Worm (Caenorhabditis elegans): ENCODE results near the gene F20H11.4.

Gene F20H11.4

DNA sequence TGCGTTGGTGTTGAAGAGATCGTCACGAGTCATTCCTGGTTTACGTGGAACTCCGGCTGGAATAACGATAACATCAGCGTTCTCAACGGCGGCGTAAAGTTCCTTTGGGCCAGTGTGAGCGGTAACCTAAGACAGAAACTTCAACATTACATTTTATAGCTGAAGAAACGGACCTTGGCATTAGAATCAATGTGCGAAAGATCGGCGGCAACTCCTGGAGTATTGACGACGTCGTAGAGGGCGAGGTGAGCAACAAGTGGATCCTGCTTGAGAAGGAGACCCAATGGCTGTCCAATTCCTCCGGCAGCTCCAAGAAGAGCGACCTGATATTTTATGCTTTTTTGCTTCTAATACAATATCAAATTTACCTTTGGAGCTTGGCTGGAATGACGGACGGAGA is 776 bp upstream of the F20H11.4 start:
- TF ChIP-seq pes-1 (GFP tag; IDR thresholded peaks at IDR 0.05), result no peak
- TF ChIP-seq tbx-37 (GFP tag; conservative IDR thresholded peaks at IDR 0.05), result no peak
- no peak for TF ChIP-seq B0310.2 (tag; optimal IDR thresholded peaks at IDR 0.05)
- TF ChIP-seq sea-1 (GFP tag; conservative IDR thresholded peaks at IDR 0.05), result no peak
- TF ChIP-seq tbx-11 (GFP tag; IDR thresholded peaks at IDR 0.05), result no peak
- no peak for TF ChIP-seq hmbx-1 (tag; optimal IDR thresholded peaks at IDR 0.05)
- no peak for TF ChIP-seq flt-1 (GFP tag; IDR thresholded peaks at IDR 0.05)
- TF ChIP-seq ceh-13 (GFP tag; optimal IDR thresholded peaks at IDR 0.05), result no peak

DNA sequence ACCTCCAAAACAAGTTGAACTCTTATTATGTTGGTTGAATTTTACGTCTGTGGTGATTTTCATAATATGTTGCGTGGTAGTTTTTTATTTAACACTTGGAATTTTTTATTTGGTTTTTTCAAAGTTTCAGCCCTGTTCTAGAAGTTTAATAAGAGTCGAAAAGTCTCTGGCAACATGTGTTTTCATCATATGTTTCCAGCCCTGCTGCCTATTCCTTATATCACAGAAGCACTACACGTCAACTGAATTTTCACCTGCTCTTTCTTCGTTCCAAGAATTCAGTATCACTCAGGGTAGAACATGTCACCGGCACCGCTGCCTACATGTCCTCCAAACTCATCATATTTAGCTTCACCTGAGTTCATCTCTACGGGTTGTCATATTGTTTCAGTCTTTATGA is 2.1 kb downstream of the F20H11.4 start, which contains the start of gene srh-40:
Gene srh-40 (plus strand): TSS at position 301 of the 400 bp plus-strand sequence.
- TF ChIP-seq aly-1 (tag; optimal IDR thresholded peaks at IDR 0.05) (no peak), tbx-11 (GFP tag; IDR thresholded peaks at IDR 0.05) (no peak), scrt-1 (GFP tag; IDR thresholded peaks at IDR 0.05) (no peak), B0310.2 (tag; optimal IDR thresholded peaks at IDR 0.05) (no peak), ceh-13 (GFP tag; optimal IDR thresholded peaks at IDR 0.05) (no peak), sea-1 (GFP tag; conservative IDR thresholded peaks at IDR 0.05) (no peak), hmg-4 (GFP tag; optimal IDR thresholded peaks at IDR 0.05) (no peak), ceh-36 (tag; optimal IDR thresholded peaks at IDR 0.05) (no peak), ets-7 (tag; optimal IDR thresholded peaks at IDR 0.05) (no peak), hnd-1 (tag; optimal IDR thresholded peaks at IDR 0.05) (no peak), pes-1 (GFP tag; IDR thresholded peaks at IDR 0.05) (no peak), hmbx-1 (tag; optimal IDR thresholded peaks at IDR 0.05) (no peak), tra-4 (tag; optimal IDR thresholded peaks at IDR 0.05) (no peak), ama-1 (optimal IDR thresholded peaks at IDR 0.05) (no peak), flt-1 (GFP tag; IDR thresholded peaks at IDR 0.05) (no peak), tbx-37 (GFP tag; conservative IDR thresholded peaks at IDR 0.05) (no peak), F13C5.2 (tag; optimal IDR thresholded peaks at IDR 0.05) (no peak)

DNA sequence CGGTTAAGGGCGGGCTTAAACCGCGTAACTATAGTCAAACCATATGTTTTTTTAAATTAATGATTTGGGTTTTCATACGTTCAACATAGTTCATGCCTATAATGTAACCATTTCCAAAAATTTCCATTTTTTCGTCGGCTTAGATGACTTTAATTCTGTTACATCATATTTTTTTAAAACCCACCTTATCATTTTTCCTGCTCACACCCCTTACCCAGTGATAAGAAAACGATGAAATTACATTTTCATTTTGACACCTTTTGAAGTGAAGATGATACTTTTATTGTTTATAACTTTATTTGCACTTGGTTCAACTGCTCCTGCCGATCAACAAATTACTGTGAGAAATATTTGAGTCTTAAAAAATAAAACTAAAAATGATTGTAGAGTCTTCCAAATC is 3.9 kb downstream of the F20H11.4 start, which contains the start of gene ctsa-4.2:
Gene ctsa-4.2 (plus strand): TSS at position 247 of the 400 bp plus-strand sequence.
- no peak for TF ChIP-seq scrt-1 (GFP tag; IDR thresholded peaks at IDR 0.05)

DNA sequence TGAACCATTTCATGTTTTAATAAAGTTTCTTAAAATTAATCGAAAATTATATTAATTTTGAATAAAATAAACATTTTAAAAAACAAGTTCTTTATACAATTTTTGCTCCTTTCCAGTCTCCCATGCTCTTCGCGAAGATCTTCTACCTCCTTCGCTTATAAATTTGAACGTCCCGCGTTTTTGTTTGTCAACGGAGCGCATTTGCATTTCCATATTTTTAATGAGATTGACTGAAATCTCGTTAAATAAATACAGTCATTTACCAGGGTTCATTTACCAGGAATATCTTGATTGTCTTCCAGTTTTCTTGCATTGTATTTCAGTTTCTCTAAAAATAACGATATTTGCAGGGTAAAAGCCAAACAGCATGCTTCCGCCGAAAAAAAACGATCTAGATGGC is 6.6 kb downstream of the F20H11.4 start, which contains the start of gene cmtr-2:
Gene cmtr-2 (plus strand): TSS at position 351 of the 400 bp plus-strand sequence.
- peak; percentile 11 for TF ChIP-seq F13C5.2 (tag; optimal IDR thresholded peaks at IDR 0.05)
- no peak for TF ChIP-seq scrt-1 (GFP tag; IDR thresholded peaks at IDR 0.05)

DNA sequence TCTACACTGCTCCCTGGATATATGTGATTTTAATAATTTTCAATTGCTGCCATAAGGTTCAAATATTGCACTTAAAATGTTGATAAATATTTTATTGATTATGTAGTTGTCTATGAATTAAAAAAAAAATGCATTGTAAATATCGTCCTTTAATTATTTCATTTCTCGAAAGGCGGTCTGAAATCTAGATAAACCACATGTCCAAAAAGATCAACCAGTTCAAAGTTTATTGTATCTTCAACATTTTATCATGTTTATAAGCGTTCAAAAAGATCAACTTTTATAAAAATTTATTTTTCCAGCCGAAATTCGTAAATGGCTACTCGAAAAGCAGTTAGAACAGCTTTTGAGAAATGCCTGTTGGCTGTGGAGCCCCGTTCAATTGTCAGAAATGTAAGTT is 11.5 kb downstream of the F20H11.4 start, which contains the start of gene C13B9.2:
Gene C13B9.2 (plus strand): TSS at position 301 of the 400 bp plus-strand sequence.
- TF ChIP-seq pes-1 (GFP tag; IDR thresholded peaks at IDR 0.05), result no peak
- no peak for TF ChIP-seq sea-1 (GFP tag; conservative IDR thresholded peaks at IDR 0.05)

DNA sequence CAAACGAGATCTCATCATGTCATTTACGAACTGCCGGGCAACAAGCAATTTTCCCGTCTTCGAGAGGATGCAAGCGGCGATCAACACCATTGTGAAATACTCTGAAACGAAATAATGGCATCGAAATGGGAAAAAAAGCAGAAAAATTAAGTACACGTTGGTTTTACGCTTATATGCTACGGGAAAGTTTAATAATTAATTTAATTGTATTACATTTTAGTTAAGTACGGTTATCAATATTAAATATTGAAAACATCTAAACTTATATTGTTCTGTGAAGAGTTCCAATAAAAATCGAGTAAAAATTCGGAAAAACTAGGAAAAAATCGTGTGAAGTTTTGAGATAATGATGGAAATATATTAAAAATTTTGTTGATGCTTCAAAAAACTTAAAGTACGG is 16.4 kb downstream of the F20H11.4 start, which contains the start of gene copd-1:
Gene copd-1 (minus strand): TSS at position 101 of the 400 bp plus-strand sequence.
- TF ChIP-seq ceh-13 (GFP tag; optimal IDR thresholded peaks at IDR 0.05) (no peak), ama-1 (optimal IDR thresholded peaks at IDR 0.05) (no peak), hmg-4 (GFP tag; optimal IDR thresholded peaks at IDR 0.05) (no peak), tbx-11 (GFP tag; IDR thresholded peaks at IDR 0.05) (no peak), scrt-1 (GFP tag; IDR thresholded peaks at IDR 0.05) (no peak), B0310.2 (tag; optimal IDR thresholded peaks at IDR 0.05) (no peak), tbx-37 (GFP tag; conservative IDR thresholded peaks at IDR 0.05) (no peak), hmbx-1 (tag; optimal IDR thresholded peaks at IDR 0.05) (no peak), pes-1 (GFP tag; IDR thresholded peaks at IDR 0.05) (no peak), ets-7 (tag; optimal IDR thresholded peaks at IDR 0.05) (no peak), F13C5.2 (tag; optimal IDR thresholded peaks at IDR 0.05) (no peak), sea-1 (GFP tag; conservative IDR thresholded peaks at IDR 0.05) (no peak), flt-1 (GFP tag; IDR thresholded peaks at IDR 0.05) (no peak), aly-1 (tag; optimal IDR thresholded peaks at IDR 0.05) (no peak), ceh-36 (tag; optimal IDR thresholded peaks at IDR 0.05) (no peak), hnd-1 (tag; optimal IDR thresholded peaks at IDR 0.05) (no peak), tra-4 (tag; optimal IDR thresholded peaks at IDR 0.05) (no peak)

DNA sequence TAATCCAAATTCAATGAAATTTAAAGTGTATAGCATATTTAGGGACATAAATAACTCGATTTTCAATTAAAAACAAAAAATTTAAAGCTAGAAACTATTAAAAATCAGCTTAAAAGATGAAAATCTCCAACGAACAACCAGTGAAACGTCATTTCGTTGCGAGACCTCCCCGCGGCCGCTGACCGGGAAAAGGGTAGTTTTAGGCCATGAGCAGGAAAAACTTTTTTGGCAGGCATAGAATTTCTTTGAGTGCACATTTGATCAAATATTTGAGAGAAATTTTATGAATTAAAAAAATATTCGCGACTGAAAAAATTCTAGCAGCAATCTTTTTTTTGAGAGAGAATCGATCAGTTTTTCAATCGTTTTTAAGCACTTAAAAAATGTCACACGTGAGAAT is 16.9 kb downstream of the F20H11.4 start:
- TF ChIP-seq hnd-1 (tag; optimal IDR thresholded peaks at IDR 0.05) (no peak), hmbx-1 (tag; optimal IDR thresholded peaks at IDR 0.05) (no peak), ets-7 (tag; optimal IDR thresholded peaks at IDR 0.05) (no peak), F13C5.2 (tag; optimal IDR thresholded peaks at IDR 0.05) (no peak), ceh-13 (GFP tag; optimal IDR thresholded peaks at IDR 0.05) (no peak), pes-1 (GFP tag; IDR thresholded peaks at IDR 0.05) (no peak), flt-1 (GFP tag; IDR thresholded peaks at IDR 0.05) (no peak), B0310.2 (tag; optimal IDR thresholded peaks at IDR 0.05) (no peak), hmg-4 (GFP tag; optimal IDR thresholded peaks at IDR 0.05) (no peak)

DNA sequence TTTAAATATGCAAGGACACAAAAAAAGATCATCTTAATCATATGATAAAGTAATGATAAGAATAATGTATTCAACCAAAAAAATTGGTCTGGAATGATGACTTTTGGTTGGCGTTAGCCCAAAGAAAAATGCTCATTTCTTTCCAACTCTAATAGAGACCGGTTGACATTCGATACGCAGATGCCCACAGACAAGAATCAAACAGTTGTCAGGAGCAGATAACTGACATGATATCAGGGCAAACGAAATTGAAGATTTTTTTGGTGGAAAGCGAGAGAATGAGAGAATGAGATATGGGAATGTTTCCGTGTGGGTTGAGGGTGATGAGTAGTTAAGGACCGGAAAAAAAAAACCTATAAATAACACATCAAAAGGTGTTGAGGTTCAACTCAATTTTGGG is 30.6 kb downstream of the F20H11.4 start:
- no peak for TF ChIP-seq F13C5.2 (tag; optimal IDR thresholded peaks at IDR 0.05)
- no peak for TF ChIP-seq ama-1 (optimal IDR thresholded peaks at IDR 0.05)
- TF ChIP-seq ets-7 (tag; optimal IDR thresholded peaks at IDR 0.05), result no peak
- TF ChIP-seq hmbx-1 (tag; optimal IDR thresholded peaks at IDR 0.05), result no peak
- no peak for TF ChIP-seq tra-4 (tag; optimal IDR thresholded peaks at IDR 0.05)

DNA sequence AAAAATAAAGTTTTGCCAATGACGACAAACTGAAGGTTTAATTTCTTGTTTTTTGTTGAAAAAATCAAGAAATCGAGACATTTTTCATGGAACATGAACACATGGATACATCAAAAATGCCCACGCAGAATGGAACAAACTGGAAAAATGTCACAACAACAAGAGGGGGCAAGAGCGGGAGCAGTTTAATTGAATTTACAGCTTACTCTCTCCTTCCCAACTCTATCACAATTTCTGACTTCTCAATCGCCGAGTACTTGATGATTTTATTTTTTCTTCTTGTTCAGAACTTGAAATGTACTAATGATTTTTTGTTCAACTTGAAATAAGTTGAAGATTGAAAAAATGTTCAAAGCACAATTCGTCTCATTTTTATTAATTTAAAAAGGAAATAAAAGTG is 36.9 kb downstream of the F20H11.4 start:
- TF ChIP-seq tbx-11 (GFP tag; IDR thresholded peaks at IDR 0.05) (no peak), aly-1 (tag; optimal IDR thresholded peaks at IDR 0.05) (no peak), B0310.2 (tag; optimal IDR thresholded peaks at IDR 0.05) (no peak), ceh-13 (GFP tag; optimal IDR thresholded peaks at IDR 0.05) (no peak), ceh-36 (tag; optimal IDR thresholded peaks at IDR 0.05) (no peak), sea-1 (GFP tag; conservative IDR thresholded peaks at IDR 0.05) (no peak), tra-4 (tag; optimal IDR thresholded peaks at IDR 0.05) (no peak), hnd-1 (tag; optimal IDR thresholded peaks at IDR 0.05) (no peak), scrt-1 (GFP tag; IDR thresholded peaks at IDR 0.05) (no peak)
